Fruit fly (Drosophila melanogaster) whole organism, adult: ENCODE data around the gene CG15539.

Experiments used
- CG7101 ChIP-seq: fragments of 200-800 bp; sonication (Bioruptor generic); optimal IDR thresholded peaks from 2 replicates; lab custom pipeline; 2018; ENCODE audit warnings: missing biosample characterization, mild to moderate bottlenecking, missing genetic modification characterization, moderate library complexity
- Clk ChIP-seq: fragments of 200-800 bp; sonication (Bioruptor generic); optimal IDR thresholded peaks from 2 replicates; lab custom pipeline; 2017; ENCODE audit warnings: missing biosample characterization, missing genetic modification characterization
- Hr96 ChIP-seq: fragments of 200-800 bp; sonication (Bioruptor generic); optimal IDR thresholded peaks from 2 replicates; lab custom pipeline; 2016; ENCODE audit warnings: missing biosample characterization, missing genetic modification characterization
- Mnt ChIP-seq: fragments of 200-800 bp; sonication (Bioruptor generic); optimal IDR thresholded peaks from 2 replicates; lab custom pipeline; 2016; ENCODE audit warnings: missing biosample characterization, mild to moderate bottlenecking, missing genetic modification characterization
- cic ChIP-seq: fragments of 200-800 bp; sonication (Bioruptor generic); optimal IDR thresholded peaks from 2 replicates; lab custom pipeline; 2017; ENCODE audit warnings: missing biosample characterization, mild to moderate bottlenecking, missing genetic modification characterization, moderate library complexity
- kay ChIP-seq: fragments of 200-800 bp; sonication (Bioruptor generic); peaks from one replicate; lab custom pipeline; 2016; ENCODE audit warnings: missing biosample characterization, missing genetic modification characterization, borderline replicate concordance
- pad ChIP-seq: fragments of 200-800 bp; sonication (Bioruptor generic); optimal IDR thresholded peaks from 3 replicates; lab custom pipeline; 2017; ENCODE audit warnings: missing biosample characterization, missing genetic modification characterization, mild to moderate bottlenecking, moderate library complexity, missing genetic modification reagents

- TF ChIP-seq CG7101 (no peak), Hr96 (GFP tag; lab: Kevin White, UChicago) (no peak), Clk (no peak), kay (no peak), Mnt (GFP tag; lab: Kevin White, UChicago) (no peak), cic (no peak), pad (GFP tag; lab: Kevin White, UChicago) (no peak)
These were observed 29.4 kb upstream of the CG15539 start, which contains the start of gene spdo for dm6 chr3R:30476367-30476766.
